Worm (Caenorhabditis elegans) whole organism, L4 larva: Measurements from ENCODE around the gene F53F4.12.

Source experiments
- dmd-9 ChIP-seq: fragments of 200-800 bp; sonication (Bioruptor generic); IDR thresholded peaks from 2 replicates; pipeline ENCODE4 v1.3.6; 2022; ENCODE audit warnings: missing genetic modification reagents, missing genetic modification characterization, missing compliant biosample characterization
- nhr-6 ChIP-seq: fragments of 150-350 bp; optimal IDR thresholded peaks from 2 replicates; lab custom pipeline; 2014; ENCODE audit warnings: missing biosample characterization, missing genetic modification characterization
- skn-1 ChIP-seq: fragments of 150-350 bp; optimal IDR thresholded peaks from 2 replicates; lab custom pipeline; 2014; ENCODE audit warnings: missing biosample characterization, missing genetic modification characterization
- snpc-4 ChIP-seq: fragments of 150-350 bp; optimal IDR thresholded peaks from 2 replicates; lab custom pipeline; 2014; ENCODE audit warnings: missing biosample characterization, missing genetic modification characterization
- zag-1 ChIP-seq: fragments of 150-350 bp; optimal IDR thresholded peaks from 2 replicates; lab custom pipeline; 2014; ENCODE audit warnings: missing biosample characterization, missing genetic modification characterization
- ztf-11 ChIP-seq: fragments of 150-350 bp; optimal IDR thresholded peaks from 2 replicates; lab custom pipeline; 2014; ENCODE audit warnings: missing biosample characterization, missing genetic modification characterization

DNA sequence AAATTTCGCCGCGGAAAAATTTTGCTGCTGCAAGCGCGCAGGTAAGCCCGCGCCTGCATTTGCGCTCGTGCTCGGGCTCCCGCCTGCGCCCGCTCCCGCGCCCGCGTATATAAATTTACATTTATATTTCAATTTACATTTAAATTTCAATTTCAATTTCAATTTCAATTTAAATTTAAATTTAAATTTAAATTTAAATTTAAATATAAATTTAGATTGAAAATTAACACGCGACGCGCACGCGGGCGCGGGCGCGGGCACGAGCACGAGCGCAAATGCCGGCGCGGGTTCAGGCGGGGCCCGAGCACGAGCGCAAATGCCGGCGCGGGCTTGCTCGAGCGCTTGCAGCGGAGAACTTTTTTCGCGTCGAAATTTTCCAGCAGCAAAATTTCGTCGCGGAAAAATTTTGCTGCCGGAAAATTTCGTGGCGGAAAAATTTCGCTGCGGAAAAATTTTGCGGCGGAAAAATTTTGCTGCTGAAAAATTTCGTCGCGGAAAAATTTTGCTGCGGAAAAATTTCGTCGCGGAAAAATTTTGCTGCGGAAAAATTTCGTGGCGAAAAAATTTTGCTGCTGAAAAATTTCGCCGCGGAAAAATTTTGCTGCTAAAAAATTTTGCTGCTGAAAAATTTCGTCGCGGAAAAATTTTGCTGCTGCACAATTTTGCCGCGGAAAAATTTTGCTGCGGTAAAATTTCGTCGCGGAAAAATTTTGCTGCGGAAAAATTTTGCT is 20.2 kb downstream of the F53F4.12 start:
- TF ChIP-seq nhr-6 (tag; lab: Kevin White, UChicago) (no peak), skn-1 (tag; lab: Kevin White, UChicago) (no peak), snpc-4 (tag; lab: Kevin White, UChicago) (no peak), ztf-11 (tag; lab: Kevin White, UChicago) (no peak), dmd-9 (GFP tag; lab: Robert Waterston, UW) (peak; percentile 73; the same call in 1 of the 2 replicates), zag-1 (tag; lab: Kevin White, UChicago) (no peak)
